Worm (Caenorhabditis elegans) whole organism, L4/young adult: ENCODE measurements around the gene oac-24.

Experiments used
- W03F9.2 ChIP-seq: fragments of 150-350 bp; optimal IDR thresholded peaks from 2 replicates; lab custom pipeline; 2014; ENCODE audit warnings: missing biosample characterization, missing genetic modification characterization
- him-1 ChIP-seq: sonication (generic microtip); optimal IDR thresholded peaks from 2 replicates; lab custom pipeline; 2016; ENCODE audit warnings: missing genotype, missing genetic modification reagents, missing genetic modification characterization, missing compliant biosample characterization

DNA sequence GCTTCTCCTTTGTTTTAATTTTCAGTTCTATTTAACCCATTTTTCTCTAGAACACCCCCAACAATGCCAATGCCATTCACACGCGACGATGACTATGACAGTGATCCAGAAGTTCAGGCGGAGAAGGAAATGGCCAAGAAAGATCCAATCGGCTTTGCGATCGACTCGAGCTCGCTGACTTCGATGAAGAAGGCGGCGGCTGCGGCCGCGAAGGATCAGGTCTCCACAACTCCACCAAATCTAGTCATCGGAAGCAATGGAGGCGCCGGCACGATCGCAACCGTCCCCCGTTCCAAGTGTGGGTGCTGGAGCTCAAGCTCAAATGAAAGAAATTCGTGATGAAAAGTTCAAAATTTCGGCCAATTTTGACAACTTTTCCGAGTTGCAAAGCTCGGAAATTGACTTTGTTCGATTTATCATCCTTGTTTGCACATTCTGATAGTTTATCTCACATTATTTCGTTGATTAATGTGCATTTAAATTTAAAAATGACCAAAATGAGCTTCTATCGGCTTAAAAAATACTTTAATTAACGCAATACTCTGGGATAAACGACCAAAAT, 22.5 kb upstream of the oac-24 start, which contains the start of gene K03B4.2:
- TF ChIP-seq W03F9.2 (tag; lab: Kevin White, UChicago) (no peak), him-1 (tag; lab: Kevin White, UChicago) (no peak)
